Fruit fly (Drosophila melanogaster): ENCODE measurements around the gene CG34452.

CG34452 gene

DNA sequence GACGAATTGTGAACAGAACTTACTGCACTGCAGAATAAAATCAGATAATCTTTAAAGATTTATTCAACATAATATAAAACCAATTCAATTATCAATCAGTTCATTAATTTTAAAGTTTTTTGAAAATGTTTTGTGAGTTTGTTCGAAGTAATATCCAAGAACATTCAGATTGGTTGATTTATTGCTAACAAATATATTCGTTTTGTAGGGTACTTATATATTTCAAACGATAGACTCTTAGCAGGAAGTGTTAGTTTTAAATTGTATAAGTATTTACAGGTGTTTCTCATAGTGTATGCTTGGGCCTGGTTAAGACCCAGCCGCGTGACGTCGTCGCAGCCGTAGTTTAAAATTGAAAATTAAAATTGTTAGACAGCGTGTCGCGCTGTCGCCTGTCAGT lies 20.9 kb upstream of the CG34452 start:
- peak; percentile 31 for TF ChIP-seq achi (GFP tag; optimal IDR thresholded peaks at IDR 0.05)
- no peak for TF ChIP-seq fd59A (GFP tag; optimal IDR thresholded peaks at IDR 0.05)
- TF ChIP-seq CG15336 (GFP tag; IDR thresholded peaks at IDR 0.05): peak; percentile 72
- TF ChIP-seq Lpt (GFP tag; optimal IDR thresholded peaks at IDR 0.05): peak; percentile 37
- peak; percentile 47 for TF ChIP-seq Gug (GFP tag; IDR thresholded peaks at IDR 0.05)
- peak; percentile 16 for TF ChIP-seq CG3919 (GFP tag; optimal IDR thresholded peaks at IDR 0.05)
- TF ChIP-seq CG8632 (GFP tag; optimal IDR thresholded peaks at IDR 0.05): no peak
- TF ChIP-seq CG8119 (GFP tag; IDR thresholded peaks at IDR 0.05): peak; percentile 64; the same call in 2 of the 3 replicates
- TF ChIP-seq CG4318 (GFP tag; optimal IDR thresholded peaks at IDR 0.05): peak; percentile 61
- TF ChIP-seq CG6276 (GFP tag; optimal IDR thresholded peaks at IDR 0.05): peak; percentile 82
- TF ChIP-seq Sox14 (GFP tag; optimal IDR thresholded peaks at IDR 0.05): no peak
- peak; percentile 30 for TF ChIP-seq pdm3 (GFP tag; optimal IDR thresholded peaks at IDR 0.05)
- peak; percentile 57; the same call in 1 of the 2 replicates for TF ChIP-seq CG11294 (GFP tag; IDR thresholded peaks at IDR 0.05)
- peak; percentile 20 for TF ChIP-seq CG10631 (GFP tag; optimal IDR thresholded peaks at IDR 0.05)
- no peak for TF ChIP-seq CG1621 (tag; optimal IDR thresholded peaks at IDR 0.05)
- TF ChIP-seq Eip78C (GFP tag): peak; percentile 69
- no peak for TF ChIP-seq Ets96B (tag; optimal IDR thresholded peaks at IDR 0.05)
- TF ChIP-seq Hr4 (GFP tag; optimal IDR thresholded peaks at IDR 0.05): peak; percentile 60
- no peak for TF ChIP-seq lz (GFP tag; optimal IDR thresholded peaks at IDR 0.05)
- TF ChIP-seq CG6163 (GFP tag; IDR thresholded peaks at IDR 0.05): peak; percentile 54; the same call in 1 of the 3 replicates
- TF ChIP-seq Ets21C (GFP tag; optimal IDR thresholded peaks at IDR 0.05): no peak
- peak; percentile 79 for TF ChIP-seq eg (GFP tag; IDR thresholded peaks at IDR 0.05)
- no peak for TF ChIP-seq CG11902 (GFP tag; optimal IDR thresholded peaks at IDR 0.05)
- peak; percentile 85 for TF ChIP-seq CG32006 (GFP tag; optimal IDR thresholded peaks at IDR 0.05)
- TF ChIP-seq dsx (GFP tag; optimal IDR thresholded peaks at IDR 0.05; ENCODE audit: poor library complexity, severe bottlenecking): no peak
- no peak for TF ChIP-seq Blimp-1 (GFP tag; optimal IDR thresholded peaks at IDR 0.05)
- peak; percentile 31 for TF ChIP-seq dac (GFP tag; optimal IDR thresholded peaks at IDR 0.05)
- TF ChIP-seq net (GFP tag; optimal IDR thresholded peaks at IDR 0.05): peak; percentile 35
- TF ChIP-seq CG7368 (GFP tag; optimal IDR thresholded peaks at IDR 0.05): no peak
- no peak for TF ChIP-seq acj6 (GFP tag; optimal IDR thresholded peaks at IDR 0.05)
- TF ChIP-seq CG9139 (GFP tag; optimal IDR thresholded peaks at IDR 0.05): no peak
- peak in 1 of 2 experiments; percentile 28 for TF ChIP-seq salr (GFP tag; optimal IDR thresholded peaks at IDR 0.05)
- peak; percentile 49 for TF ChIP-seq OdsH (GFP tag; optimal IDR thresholded peaks at IDR 0.05)

DNA sequence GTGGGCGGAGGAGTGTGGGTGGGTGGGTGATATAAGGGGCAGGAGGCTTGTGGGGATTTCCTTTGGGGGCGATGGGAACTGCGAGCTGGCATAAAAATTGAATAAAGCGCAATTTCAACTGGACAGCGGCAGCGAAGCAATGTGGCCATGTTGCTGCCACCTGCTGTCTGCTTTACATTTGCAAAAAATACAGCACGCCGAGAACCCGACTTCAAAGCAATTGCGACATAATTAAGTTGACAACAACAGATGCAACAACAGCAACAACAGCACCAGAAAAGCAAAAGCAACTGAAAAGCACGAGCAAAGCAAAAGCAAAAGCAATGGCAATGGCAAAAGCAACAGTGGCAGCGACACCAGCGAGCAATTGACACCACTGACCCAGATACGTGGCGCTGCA lies 20.5 kb upstream of the CG34452 start:
- TF ChIP-seq CG3919 (GFP tag; optimal IDR thresholded peaks at IDR 0.05) (no peak), CG6163 (GFP tag; IDR thresholded peaks at IDR 0.05) (no peak), CG8119 (GFP tag; IDR thresholded peaks at IDR 0.05) (no peak), Ets96B (tag; optimal IDR thresholded peaks at IDR 0.05) (no peak), CG4318 (GFP tag; optimal IDR thresholded peaks at IDR 0.05) (no peak), esn (GFP tag; optimal IDR thresholded peaks at IDR 0.05) (no peak), Sox14 (GFP tag; optimal IDR thresholded peaks at IDR 0.05) (no peak), ss (GFP tag; optimal IDR thresholded peaks at IDR 0.05) (no peak), CG8632 (GFP tag; optimal IDR thresholded peaks at IDR 0.05) (no peak), eg (GFP tag; IDR thresholded peaks at IDR 0.05) (no peak), CG31627 (GFP tag; optimal IDR thresholded peaks at IDR 0.05) (no peak), net (GFP tag; optimal IDR thresholded peaks at IDR 0.05) (no peak)

DNA sequence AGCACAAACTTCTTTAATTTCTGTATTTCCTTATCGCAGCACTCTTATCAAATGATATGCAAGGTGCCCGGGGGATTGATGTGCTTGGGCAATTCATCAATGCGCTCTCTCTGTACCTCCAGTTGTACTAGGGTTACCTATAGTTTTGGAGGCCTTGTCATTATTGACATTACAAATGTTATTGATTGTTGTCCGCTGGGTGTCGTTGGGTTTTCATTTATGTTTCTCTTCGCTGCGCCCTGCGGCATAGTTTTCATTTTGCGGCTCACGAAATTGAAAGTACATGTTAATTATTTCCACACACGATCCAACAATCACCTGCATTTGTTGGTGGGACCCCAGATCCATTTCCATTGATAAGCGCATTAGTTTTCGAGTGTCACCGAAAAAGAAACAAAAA lies 18.5 kb upstream of the CG34452 start:
- no peak for TF ChIP-seq CG10669 (GFP tag; optimal IDR thresholded peaks at IDR 0.05)
- peak; percentile 70 for TF ChIP-seq fkh (GFP tag; optimal IDR thresholded peaks at IDR 0.05)
